Worm (Caenorhabditis elegans): ENCODE results near the gene dos-3.

- TF ChIP-seq nhr-25 (tag; optimal IDR thresholded peaks at IDR 0.05) (no peak), nhr-12 (tag; optimal IDR thresholded peaks at IDR 0.05) (no peak), nhr-237 (tag; optimal IDR thresholded peaks at IDR 0.05) (no peak), alr-1 (tag; optimal IDR thresholded peaks at IDR 0.05) (no peak), mab-5 (tag; optimal IDR thresholded peaks at IDR 0.05) (no peak), skn-1 (tag; optimal IDR thresholded peaks at IDR 0.05) (no peak), lin-39 (tag; optimal IDR thresholded peaks at IDR 0.05) (no peak)
Measured at ce11 chrIII:841177-841576, 1.8 kb upstream of the dos-3 start, which contains the start of gene K02F3.9.
